Worm (Caenorhabditis elegans): ENCODE data around the gene Y73F8A.27.

Gene Y73F8A.27

DNA sequence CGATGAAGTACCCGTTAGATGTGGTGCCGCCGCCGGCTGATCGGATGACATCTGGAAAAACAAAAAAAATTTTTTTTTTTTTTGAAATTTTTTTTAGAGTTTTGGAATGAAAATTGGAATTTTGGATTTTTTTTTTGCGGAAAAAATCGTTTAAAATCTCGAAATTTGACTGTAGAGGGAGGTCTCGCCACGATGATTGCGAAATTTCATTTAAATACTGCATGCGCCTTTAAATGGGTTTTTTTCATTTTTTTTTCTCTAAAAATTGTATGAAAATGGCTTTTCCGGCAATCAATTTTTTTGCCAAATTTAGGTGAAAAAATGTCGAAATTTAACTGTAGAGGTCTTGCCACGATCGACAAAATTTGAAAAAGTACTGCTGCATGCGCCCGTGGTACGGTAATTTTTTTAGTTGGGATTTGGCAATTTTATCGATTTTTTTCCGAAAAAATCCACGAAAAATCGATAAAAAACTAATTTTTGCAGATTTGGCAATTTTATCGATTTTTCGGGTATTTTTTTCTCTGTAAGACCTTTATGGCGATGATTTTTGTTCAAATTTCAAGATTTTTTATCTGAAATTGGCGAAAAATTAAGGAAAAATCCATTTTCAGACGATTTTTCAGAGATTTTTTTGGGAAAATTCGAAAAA, 19.3 kb upstream of the Y73F8A.27 start, which contains the start of gene gtf-2H4:
Gene gtf-2H4 (minus strand): TSS at position 51 of the 652 bp plus-strand sequence.
- TF ChIP-seq zag-1 (tag; optimal IDR thresholded peaks at IDR 0.05) (no peak), ceh-28 (tag; optimal IDR thresholded peaks at IDR 0.05) (peak; percentile 74)

DNA sequence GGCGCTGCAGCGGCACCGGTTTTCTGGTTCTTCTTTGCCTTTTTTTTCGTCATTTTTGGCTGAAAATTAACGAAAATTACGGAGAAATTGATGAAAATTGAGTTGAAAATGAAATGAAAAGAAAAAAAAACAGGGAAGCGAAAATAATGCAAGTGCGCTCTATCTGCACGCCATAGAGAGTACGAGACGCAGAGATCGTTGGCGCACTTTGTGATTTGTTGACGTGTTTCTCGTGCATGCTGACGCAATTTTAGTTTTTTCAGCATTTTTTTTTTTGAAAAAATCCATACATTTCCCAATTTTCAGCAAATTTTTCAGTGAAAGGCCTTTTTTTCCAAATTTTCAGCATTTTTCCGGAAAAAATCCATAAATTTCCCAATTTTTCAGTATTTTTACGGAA, 1.2 kb upstream of the Y73F8A.27 start, which contains the start of gene ntl-11:
Gene ntl-11 (minus strand): TSS at position 66 of the 400 bp plus-strand sequence.
- TF ChIP-seq daf-12 (tag; optimal IDR thresholded peaks at IDR 0.05) (peak; percentile 19), ceh-9 (tag; optimal IDR thresholded peaks at IDR 0.05) (no peak), nhr-237 (tag; optimal IDR thresholded peaks at IDR 0.05) (no peak), nhr-23 (tag; optimal IDR thresholded peaks at IDR 0.05) (peak; percentile 98), nhr-43 (tag; optimal IDR thresholded peaks at IDR 0.05; ENCODE audit: poor library complexity, severe bottlenecking) (peak; percentile 97), nhr-28 (tag; optimal IDR thresholded peaks at IDR 0.05) (peak; percentile 50), nhr-25 (tag; optimal IDR thresholded peaks at IDR 0.05) (peak; percentile 96), ceh-82 (tag; optimal IDR thresholded peaks at IDR 0.05) (peak; percentile 84), aly-2 (tag; optimal IDR thresholded peaks at IDR 0.05) (peak; percentile 47), nhr-11 (tag; optimal IDR thresholded peaks at IDR 0.05) (peak; percentile 95), lin-39 (tag; optimal IDR thresholded peaks at IDR 0.05) (peak; percentile 72), unc-39 (tag; optimal IDR thresholded peaks at IDR 0.05) (peak; percentile 29), elt-1 (tag; optimal IDR thresholded peaks at IDR 0.05) (peak; percentile 53), R02D3.7 (tag; optimal IDR thresholded peaks at IDR 0.05) (peak; percentile 87), zag-1 (tag; optimal IDR thresholded peaks at IDR 0.05) (peak; percentile 21), elt-2 (tag; optimal IDR thresholded peaks at IDR 0.05) (peak; percentile 74), lin-15B (tag; optimal IDR thresholded peaks at IDR 0.05) (peak; percentile 99), ztf-11 (tag; optimal IDR thresholded peaks at IDR 0.05) (no peak), elt-3 (tag; optimal IDR thresholded peaks at IDR 0.05) (no peak), fkh-10 (GFP tag; optimal IDR thresholded peaks at IDR 0.05) (peak; percentile 95), nhr-12 (tag; optimal IDR thresholded peaks at IDR 0.05) (no peak), jun-1 (tag; optimal IDR thresholded peaks at IDR 0.05) (peak; percentile 95), unc-62 (GFP tag; optimal IDR thresholded peaks at IDR 0.05) (peak; percentile 34), nhr-77 (tag; optimal IDR thresholded peaks at IDR 0.05) (peak; percentile 92), fos-1 (tag; optimal IDR thresholded peaks at IDR 0.05) (no peak), ztf-4 (tag; optimal IDR thresholded peaks at IDR 0.05) (peak; percentile 80), mdl-1 (tag; optimal IDR thresholded peaks at IDR 0.05) (no peak), ceh-16 (tag; optimal IDR thresholded peaks at IDR 0.05) (no peak), tbx-2 (tag; optimal IDR thresholded peaks at IDR 0.05) (peak; percentile 95), nfya-1 (tag; optimal IDR thresholded peaks at IDR 0.05; ENCODE audit: insufficient read depth) (peak; percentile 95), nhr-67 (tag; optimal IDR thresholded peaks at IDR 0.05) (peak; percentile 36), mml-1 (tag; optimal IDR thresholded peaks at IDR 0.05) (no peak), ceh-28 (tag; optimal IDR thresholded peaks at IDR 0.05) (peak; percentile 94), nhr-76 (tag; optimal IDR thresholded peaks at IDR 0.05) (peak; percentile 74), ama-1 (optimal IDR thresholded peaks at IDR 0.05) (peak; percentile 66), pqm-1 (tag; optimal IDR thresholded peaks at IDR 0.05) (peak; percentile 85), lsy-12 (tag; optimal IDR thresholded peaks at IDR 0.05) (peak; percentile 90), pha-4 (tag; optimal IDR thresholded peaks at IDR 0.05) (peak; percentile 97), sea-2 (GFP tag; optimal IDR thresholded peaks at IDR 0.05) (no peak), egl-27 (tag; optimal IDR thresholded peaks at IDR 0.05) (peak; percentile 61), snpc-4 (tag; optimal IDR thresholded peaks at IDR 0.05) (peak; percentile 91), eor-1 (tag; optimal IDR thresholded peaks at IDR 0.05) (peak in 1 of 2 experiments; percentile 77), hmg-11 (tag; optimal IDR thresholded peaks at IDR 0.05) (peak; percentile 87), egl-5 (tag; optimal IDR thresholded peaks at IDR 0.05) (peak; percentile 89), skn-1 (tag; optimal IDR thresholded peaks at IDR 0.05) (peak; percentile 92), ZK546.5 (tag; optimal IDR thresholded peaks at IDR 0.05) (peak; percentile 49), fkh-2 (tag; optimal IDR thresholded peaks at IDR 0.05) (peak; percentile 60)

Data from whole organism, L3 larva.